Worm (Caenorhabditis elegans): ENCODE results near the gene irld-24.

DNA sequence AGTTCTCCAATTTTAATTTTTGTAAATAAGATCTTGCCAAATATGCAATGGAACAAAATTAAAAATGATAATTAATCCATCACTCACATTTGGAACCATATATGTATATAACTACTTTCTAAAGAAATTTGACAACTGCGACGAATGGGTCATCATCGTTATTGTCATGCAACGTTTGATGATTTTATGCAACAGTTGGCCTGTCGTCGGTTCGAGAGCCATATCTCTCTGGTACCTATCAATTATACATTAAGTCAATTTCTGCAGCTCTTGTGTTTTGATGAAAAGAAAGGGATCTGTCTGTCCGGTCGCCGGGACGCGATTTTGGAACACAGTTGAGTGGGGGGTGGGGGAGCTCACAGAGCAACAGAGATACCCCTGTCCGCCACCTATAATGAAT, 52.9 kb downstream of the irld-24 start:
- TF ChIP-seq nhr-77 (tag; optimal IDR thresholded peaks at IDR 0.05) (no peak), ama-1 (optimal IDR thresholded peaks at IDR 0.05) (no peak), nhr-25 (tag; optimal IDR thresholded peaks at IDR 0.05) (no peak)
